Worm (Caenorhabditis elegans): ENCODE data around the gene hhat-2.

DNA sequence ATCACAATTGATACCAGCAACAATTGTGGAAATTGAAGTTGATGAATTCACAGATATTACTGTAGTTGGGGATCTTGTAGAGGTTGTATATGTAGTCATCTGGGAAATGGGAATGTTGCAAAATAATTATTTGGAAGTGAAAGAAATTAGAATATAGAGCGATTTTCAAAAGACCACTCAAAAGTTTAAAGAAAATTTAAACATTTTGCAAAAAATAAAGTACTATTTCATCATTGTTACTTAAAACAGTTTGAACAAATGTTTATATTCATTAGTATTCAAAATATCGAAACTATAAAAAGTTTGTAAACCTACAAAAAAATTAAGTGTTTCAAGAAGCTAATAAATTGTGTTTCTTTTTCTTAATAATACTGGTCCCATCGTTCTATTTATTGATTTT lies 12.6 kb downstream of the hhat-2 start, which contains the start of gene Y57G11C.46:
- TF ChIP-seq ces-1 (GFP tag; optimal IDR thresholded peaks at IDR 0.05) (no peak), mdl-1 (tag; optimal IDR thresholded peaks at IDR 0.05) (no peak), skn-1 (tag; optimal IDR thresholded peaks at IDR 0.05) (no peak), nhr-237 (tag; optimal IDR thresholded peaks at IDR 0.05) (no peak), lin-14 (GFP tag; optimal IDR thresholded peaks at IDR 0.05) (no peak)
